Fruit fly (Drosophila melanogaster) whole organism, prepupa: Measurements from ENCODE around the gene CG33062.

ENCODE experiments used
- CG10669 ChIP-seq: fragments of 200-800 bp; sonication (Bioruptor generic); optimal IDR thresholded peaks from 3 replicates; lab custom pipeline; 2018; ENCODE audit warnings: missing biosample characterization, mild to moderate bottlenecking, missing genetic modification characterization, moderate library complexity
- CG11762 ChIP-seq: fragments of 200-800 bp; sonication (Bioruptor generic); optimal IDR thresholded peaks from 3 replicates; lab custom pipeline; 2016; ENCODE audit warnings: missing biosample characterization, missing genetic modification characterization; ENCODE audit not compliant: insufficient read depth
- CG34406 ChIP-seq: fragments of 200-800 bp; sonication (Bioruptor generic); optimal IDR thresholded peaks from 3 replicates; lab custom pipeline; 2016; ENCODE audit warnings: missing biosample characterization, missing genetic modification characterization
- CG3919 ChIP-seq: fragments of 200-800 bp; sonication (Bioruptor generic); optimal IDR thresholded peaks from 3 replicates; lab custom pipeline; 2016; ENCODE audit warnings: missing biosample characterization, missing genetic modification characterization
- CG4318 ChIP-seq: fragments of 200-800 bp; sonication (Bioruptor generic); optimal IDR thresholded peaks from 3 replicates; lab custom pipeline; 2017; ENCODE audit warnings: missing biosample characterization, mild to moderate bottlenecking, missing genetic modification characterization
- CG6163 ChIP-seq: fragments of 200-800 bp; sonication (Bioruptor generic); IDR thresholded peaks from 3 replicates; pipeline ENCODE4 v1.3.6; 2022; ENCODE audit warnings: missing biosample characterization, missing genetic modification characterization
- CG6276 ChIP-seq: fragments of 200-800 bp; sonication (Bioruptor generic); optimal IDR thresholded peaks from 2 replicates; lab custom pipeline; 2017; ENCODE audit warnings: missing biosample characterization, mild to moderate bottlenecking, missing genetic modification characterization
- CG6792 ChIP-seq: fragments of 200-800 bp; sonication (Bioruptor generic); optimal IDR thresholded peaks from 3 replicates; lab custom pipeline; 2016; ENCODE audit warnings: missing biosample characterization, missing genetic modification characterization
- CG6808 ChIP-seq: fragments of 200-800 bp; sonication (Bioruptor generic); optimal IDR thresholded peaks from 3 replicates; lab custom pipeline; 2017; ENCODE audit warnings: missing biosample characterization, missing genetic modification characterization, mild to moderate bottlenecking, moderate library complexity, missing genetic modification reagents
- CG7368 ChIP-seq: fragments of 200-800 bp; sonication (Bioruptor generic); optimal IDR thresholded peaks from 3 replicates; lab custom pipeline; 2016; ENCODE audit warnings: missing biosample characterization, missing genetic modification characterization
- Eip93F ChIP-seq: fragments of 200-800 bp; sonication (Bioruptor generic); optimal IDR thresholded peaks from 2 replicates; lab custom pipeline; 2016; ENCODE audit warnings: missing biosample characterization, mild to moderate bottlenecking, missing genetic modification characterization
- Ets21C ChIP-seq: fragments of 200-800 bp; sonication (Bioruptor generic); optimal IDR thresholded peaks from 3 replicates; lab custom pipeline; 2016; ENCODE audit warnings: missing biosample characterization, missing genetic modification characterization
- Hr38 ChIP-seq: sonication (Bioruptor generic); optimal IDR thresholded peaks from 2 replicates; lab custom pipeline; 2016; ENCODE audit warnings: missing biosample characterization, missing genetic modification characterization
- Sox102F ChIP-seq: fragments of 200-800 bp; sonication (Bioruptor generic); optimal IDR thresholded peaks from 2 replicates; lab custom pipeline; 2016; ENCODE audit warnings: missing biosample characterization, mild to moderate bottlenecking, missing genetic modification characterization
- achi ChIP-seq: fragments of 200-800 bp; sonication (Bioruptor generic); optimal IDR thresholded peaks from 3 replicates; lab custom pipeline; 2016; ENCODE audit warnings: missing biosample characterization, missing genetic modification characterization
- esn ChIP-seq: fragments of 200-800 bp; sonication (Bioruptor generic); optimal IDR thresholded peaks from 2 replicates; lab custom pipeline; 2016; ENCODE audit warnings: missing biosample characterization, mild to moderate bottlenecking, missing genetic modification characterization, moderate library complexity
- salr ChIP-seq, 2 experiments: fragments of 200-800 bp; sonication (Bioruptor generic); optimal IDR thresholded peaks; 3 replicates each; lab custom pipeline; 2016 to 2018; ENCODE audit warnings: missing biosample characterization in 2 of 2, missing genetic modification characterization in 2 of 2, mild to moderate bottlenecking in 1 of 2
- ss ChIP-seq, 2 experiments: fragments of 200-800 bp; sonication (Bioruptor generic); optimal IDR thresholded peaks; 2 replicates in 1 of 2; 3 replicates in 1 of 2; lab custom pipeline; 2017 to 2018; ENCODE audit warnings: mild to moderate bottlenecking in 2 of 2, missing biosample characterization in 2 of 2, missing genetic modification characterization in 2 of 2, moderate library complexity in 1 of 2

CG33062 gene

dm6 chr3L:19442239-19442638 lies 4.0 kb downstream of the CG33062 start (continued):
- TF ChIP-seq CG7368 (GFP tag; lab: Kevin White, UChicago) (no peak), ss (GFP tag; optimal IDR thresholded peaks at IDR 0.05; lab: Kevin White, UChicago) (peak in 1 of 2 experiments; percentile 5), achi (GFP tag; lab: Kevin White, UChicago) (peak; percentile 13), salr (GFP tag; optimal IDR thresholded peaks at IDR 0.05; lab: Kevin White, UChicago) (no peak), CG6808 (GFP tag; lab: Kevin White, UChicago) (no peak), CG6792 (GFP tag; lab: Kevin White, UChicago) (peak; percentile 0)
- TF ChIP-seq, all 60 proteins: peak for 16

- TF ChIP-seq Ets21C (no peak), CG10669 (GFP tag; lab: Kevin White, UChicago) (no peak), CG6163 (GFP tag; lab: Robert Waterston, UW) (no peak), CG4318 (GFP tag; lab: Kevin White, UChicago) (no peak), CG34406 (no peak), esn (no peak), CG6792 (GFP tag; lab: Kevin White, UChicago) (no peak), CG6276 (GFP tag; lab: Kevin White, UChicago) (no peak), CG3919 (GFP tag; lab: Kevin White, UChicago) (no peak), Eip93F (GFP tag; lab: Kevin White, UChicago) (no peak), Hr38 (GFP tag; lab: Kevin White, UChicago) (no peak), CG11762 (GFP tag; lab: Kevin White, UChicago) (no peak), Sox102F (GFP tag; lab: Kevin White, UChicago) (no peak)
Measured at dm6 chr3L:19412812-19413211, 33.4 kb downstream of the CG33062 start, which contains the start of gene CG32206. Gene CG32206, minus strand, starts transcription at chr3L:19412912.
